Worm (Caenorhabditis elegans) whole organism, L2 larva: ENCODE measurements around the gene Y55F3BR.11.
"Not testable (repeated sequence)": the region's sequence is repeated elsewhere in the genome, so short reads cannot be mapped to it uniquely, and the experiment has no call there.

Source experiments
- C34F6.9 ChIP-seq: fragments of 150-350 bp; optimal IDR thresholded peaks from 2 replicates; lab custom pipeline; 2014; ENCODE audit warnings: missing biosample characterization, missing genetic modification characterization
- F13H6.1 ChIP-seq: sonication (generic microtip); optimal IDR thresholded peaks from 2 replicates; lab custom pipeline; 2016; ENCODE audit warnings: missing genetic modification characterization, missing compliant biosample characterization
- Y55F3AM.14 ChIP-seq: fragments of 200-800 bp; sonication (Bioruptor generic); optimal IDR thresholded peaks from 2 replicates; lab custom pipeline; 2018; ENCODE audit warnings: mild to moderate bottlenecking, missing genetic modification characterization, missing compliant biosample characterization
- alr-1 ChIP-seq: fragments of 150-350 bp; optimal IDR thresholded peaks from 2 replicates; lab custom pipeline; 2014; ENCODE audit warnings: missing biosample characterization, missing genetic modification characterization
- aly-2 ChIP-seq: fragments of 150-350 bp; optimal IDR thresholded peaks from 2 replicates; lab custom pipeline; 2014; ENCODE audit warnings: missing biosample characterization, missing genetic modification characterization
- crh-2 ChIP-seq: sonication (generic microtip); optimal IDR thresholded peaks from 2 replicates; lab custom pipeline; 2017; ENCODE audit warnings: missing biosample characterization, missing genetic modification characterization
- dmd-4 ChIP-seq: sonication (generic microtip); optimal IDR thresholded peaks from 2 replicates; lab custom pipeline; 2017; ENCODE audit warnings: missing biosample characterization, missing genetic modification characterization
- egl-27 ChIP-seq: sonication (generic microtip); optimal IDR thresholded peaks from 3 replicates; lab custom pipeline; 2017; ENCODE audit warnings: missing biosample characterization, missing genetic modification reagents, missing genetic modification characterization
- elt-3 ChIP-seq: sonication (generic microtip); optimal IDR thresholded peaks from 2 replicates; lab custom pipeline; 2017; ENCODE audit warnings: missing biosample characterization, missing genetic modification characterization
- fos-1 ChIP-seq: fragments of 150-350 bp; optimal IDR thresholded peaks from 2 replicates; lab custom pipeline; 2014; ENCODE audit warnings: missing biosample characterization, missing genetic modification characterization
- gmeb-1 ChIP-seq: fragments of 150-350 bp; optimal IDR thresholded peaks from 2 replicates; lab custom pipeline; 2014; ENCODE audit warnings: missing biosample characterization, missing genetic modification characterization
- lin-11 ChIP-seq: fragments of 150-350 bp; sonication (generic microtip); optimal IDR thresholded peaks from 2 replicates; lab custom pipeline; 2014; ENCODE audit warnings: missing biosample characterization, missing genetic modification characterization, inconsistent platforms, mixed read lengths
- lin-13 ChIP-seq: fragments of 150-350 bp; optimal IDR thresholded peaks from 2 replicates; lab custom pipeline; 2014; ENCODE audit warnings: missing biosample characterization, missing genetic modification reagents, missing genetic modification characterization
- lsy-2 ChIP-seq, 2 experiments: fragments of 150-350 bp in 1 of 2; sonication (generic microtip) in 1 of 2; optimal IDR thresholded peaks; 2 replicates each; lab custom pipeline; 2014 to 2017; ENCODE audit warnings: missing biosample characterization in 2 of 2, missing genetic modification characterization in 2 of 2
- mbf-1 ChIP-seq: sonication (generic microtip); optimal IDR thresholded peaks from 2 replicates; lab custom pipeline; 2017; ENCODE audit warnings: missing biosample characterization, missing genetic modification characterization
- nhr-10 ChIP-seq: sonication (generic microtip); optimal IDR thresholded peaks from 2 replicates; lab custom pipeline; 2017; ENCODE audit warnings: missing biosample characterization, missing genetic modification characterization
- nhr-129 ChIP-seq: fragments of 150-350 bp; optimal IDR thresholded peaks from 2 replicates; lab custom pipeline; 2014; ENCODE audit warnings: missing biosample characterization, missing genetic modification characterization
- nhr-21 ChIP-seq: fragments of 150-350 bp; optimal IDR thresholded peaks from 2 replicates; lab custom pipeline; 2014; ENCODE audit warnings: missing biosample characterization, missing genetic modification characterization
- nhr-237 ChIP-seq: fragments of 150-350 bp; optimal IDR thresholded peaks from 2 replicates; lab custom pipeline; 2014; ENCODE audit warnings: missing biosample characterization, missing genetic modification characterization
- nhr-25 ChIP-seq: fragments of 150-350 bp; sonication (generic microtip); optimal IDR thresholded peaks from 3 replicates; lab custom pipeline; 2014; ENCODE audit warnings: missing biosample characterization, missing genetic modification characterization
- nhr-6 ChIP-seq: fragments of 150-350 bp; optimal IDR thresholded peaks from 2 replicates; lab custom pipeline; 2014; ENCODE audit warnings: missing biosample characterization, missing genetic modification characterization
- nhr-77 ChIP-seq: fragments of 150-350 bp; optimal IDR thresholded peaks from 2 replicates; lab custom pipeline; 2014; ENCODE audit warnings: missing biosample characterization, missing genetic modification characterization
- peb-1 ChIP-seq: fragments of 150-350 bp; optimal IDR thresholded peaks from 2 replicates; lab custom pipeline; 2014; ENCODE audit warnings: missing biosample characterization, missing genetic modification characterization
- sem-4 ChIP-seq: fragments of 150-350 bp; optimal IDR thresholded peaks from 2 replicates; lab custom pipeline; 2014; ENCODE audit warnings: missing biosample characterization, missing genetic modification reagents, missing genetic modification characterization
- skn-1 ChIP-seq: sonication (generic microtip); optimal IDR thresholded peaks from 2 replicates; lab custom pipeline; 2017; ENCODE audit warnings: missing biosample characterization, missing genetic modification characterization
- sma-3 ChIP-seq: sonication (generic microtip); optimal IDR thresholded peaks from 2 replicates; lab custom pipeline; 2016; ENCODE audit warnings: missing genetic modification reagents, missing genetic modification characterization, missing compliant biosample characterization
- sma-9 ChIP-seq, 2 experiments: fragments of 150-350 bp in 1 of 2; sonication (generic microtip) in 1 of 2; optimal IDR thresholded peaks; 2 replicates each; lab custom pipeline; 2014 to 2016; ENCODE audit warnings: missing genetic modification characterization in 2 of 2, mild to moderate bottlenecking in 1 of 2, missing biosample characterization in 1 of 2, missing compliant biosample characterization in 1 of 2, missing genetic modification reagents in 1 of 2, moderate library complexity in 1 of 2
- snpc-4 ChIP-seq: fragments of 150-350 bp; optimal IDR thresholded peaks from 2 replicates; lab custom pipeline; 2014; ENCODE audit warnings: missing biosample characterization, missing genetic modification characterization
- unc-55 ChIP-seq: fragments of 150-350 bp; sonication (generic microtip); optimal IDR thresholded peaks from 3 replicates; lab custom pipeline; 2014; ENCODE audit warnings: missing biosample characterization, missing genetic modification reagents, missing genetic modification characterization
- unc-62 ChIP-seq: fragments of 150-350 bp; optimal IDR thresholded peaks from 2 replicates; lab custom pipeline; 2014; ENCODE audit warnings: missing biosample characterization, missing genetic modification reagents, missing genetic modification characterization
- ztf-4 ChIP-seq: fragments of 150-350 bp; optimal IDR thresholded peaks from 2 replicates; lab custom pipeline; 2014; ENCODE audit warnings: missing biosample characterization, missing genetic modification characterization

The Y55F3BR.11 gene

DNA sequence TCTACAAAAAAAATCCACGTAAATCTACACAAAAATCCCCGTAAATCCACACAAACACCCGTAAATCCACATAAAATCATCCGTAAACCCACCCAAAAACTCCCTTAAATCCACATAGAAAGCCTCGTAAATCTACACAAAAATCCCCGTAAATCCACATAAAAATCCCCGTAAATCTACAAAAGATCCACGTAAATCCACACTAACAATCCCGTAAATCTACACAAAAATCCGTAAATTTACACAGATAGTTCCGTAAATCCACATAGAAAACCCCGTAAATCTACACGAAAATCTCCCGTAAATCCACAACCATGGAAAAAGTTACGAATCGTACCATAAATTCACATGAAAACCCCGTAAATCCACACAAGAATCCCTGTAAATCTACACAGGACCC, 23.6 kb downstream of the Y55F3BR.11 start:
- TF ChIP-seq elt-3 (tag; lab: Kevin White, UChicago): no peak
- no peak for TF ChIP-seq lin-13 (GFP tag; lab: Kevin White, UChicago)
- TF ChIP-seq unc-62 (GFP tag; lab: Kevin White, UChicago): no peak
- TF ChIP-seq nhr-129 (tag; lab: Kevin White, UChicago): no peak
- no peak for TF ChIP-seq nhr-237 (tag; lab: Kevin White, UChicago)
- no peak for TF ChIP-seq nhr-10 (tag; lab: Kevin White, UChicago)
- no peak for TF ChIP-seq egl-27 (tag; lab: Kevin White, UChicago)
- no peak for TF ChIP-seq peb-1 (tag; lab: Kevin White, UChicago)
- TF ChIP-seq alr-1 (tag; lab: Kevin White, UChicago): no peak
- no peak for TF ChIP-seq skn-1 (tag; lab: Kevin White, UChicago)
- no peak for TF ChIP-seq nhr-21 (tag; lab: Kevin White, UChicago)
- TF ChIP-seq nhr-77 (tag; lab: Kevin White, UChicago): no peak
- TF ChIP-seq, all 48 proteins: peak for 0

DNA sequence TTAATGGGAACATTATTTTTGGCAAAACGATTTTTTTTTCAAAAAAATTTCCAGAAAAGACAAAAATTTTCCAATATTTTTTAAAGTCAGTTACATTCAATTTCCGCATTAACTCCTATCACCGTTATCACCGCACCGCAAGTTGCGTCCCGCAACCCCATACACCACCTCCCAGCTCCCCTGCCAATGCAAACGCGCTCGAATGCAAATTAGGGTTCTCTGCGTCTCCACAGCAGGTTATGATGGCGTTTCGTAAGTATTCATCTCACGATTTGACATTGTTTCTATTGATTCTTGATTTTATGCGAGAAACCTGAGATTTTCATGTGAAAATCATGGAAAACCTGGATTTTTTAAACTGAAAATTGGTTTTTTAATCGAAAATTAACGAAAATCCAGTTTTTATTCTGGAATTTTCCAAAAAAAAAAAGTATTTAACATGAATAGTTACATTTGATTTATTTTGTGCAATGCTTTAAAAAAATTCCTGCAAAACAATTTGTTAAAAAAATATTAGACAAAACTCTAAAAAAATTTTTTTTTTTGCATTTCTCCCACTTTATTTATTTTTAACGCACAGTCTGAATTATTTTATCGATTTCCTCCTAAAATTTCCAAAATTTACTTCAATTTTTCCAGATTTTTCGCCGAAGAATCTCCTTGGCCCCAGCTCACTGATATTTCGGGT, 29.8 kb downstream of the Y55F3BR.11 start, which contains the start of gene mak-2:
Gene mak-2 (plus strand): TSS at position 638 of the 688 bp plus-strand sequence.
- no peak for TF ChIP-seq dmd-4 (tag; lab: Kevin White, UChicago)
- TF ChIP-seq ztf-4: peak; percentile 2
- TF ChIP-seq mbf-1 (tag; lab: Kevin White, UChicago): no peak
- peak; percentile 67 for TF ChIP-seq lin-11 (tag; lab: Kevin White, UChicago)
- TF ChIP-seq nhr-25 (tag; lab: Kevin White, UChicago): peak; percentile 58
- peak; percentile 89 for TF ChIP-seq C34F6.9
- TF ChIP-seq lsy-2 (tag; optimal IDR thresholded peaks at IDR 0.05; lab: Kevin White, UChicago): peak; percentile 48 to 84
- no peak for TF ChIP-seq aly-2 (tag; lab: Kevin White, UChicago)
- no peak for TF ChIP-seq sma-9 (GFP tag; optimal IDR thresholded peaks at IDR 0.05; lab: Kevin White, UChicago)
- no peak for TF ChIP-seq sma-9 (tag; optimal IDR thresholded peaks at IDR 0.05; lab: Kevin White, UChicago)
- peak; percentile 88 for TF ChIP-seq unc-55 (GFP tag; lab: Kevin White, UChicago)
- TF ChIP-seq F13H6.1 (tag; lab: Kevin White, UChicago): peak; percentile 50
- TF ChIP-seq skn-1 (tag; lab: Kevin White, UChicago): peak; percentile 23
- TF ChIP-seq nhr-77 (tag; lab: Kevin White, UChicago): no peak
- TF ChIP-seq sma-3 (GFP tag; lab: Kevin White, UChicago): peak; percentile 66
- TF ChIP-seq snpc-4: peak; percentile 36
- peak; percentile 78 for TF ChIP-seq gmeb-1 (tag; lab: Kevin White, UChicago)
- TF ChIP-seq fos-1 (tag; lab: Kevin White, UChicago): peak; percentile 78
- peak; percentile 79 for TF ChIP-seq lin-13 (GFP tag; lab: Kevin White, UChicago)
- TF ChIP-seq nhr-129 (tag; lab: Kevin White, UChicago): peak; percentile 83
- peak; percentile 22 for TF ChIP-seq sem-4 (tag; lab: Kevin White, UChicago)
- TF ChIP-seq nhr-21 (tag; lab: Kevin White, UChicago): peak; percentile 42
- TF ChIP-seq crh-2: peak; percentile 82
- TF ChIP-seq nhr-6 (tag; lab: Kevin White, UChicago): peak; percentile 0

DNA sequence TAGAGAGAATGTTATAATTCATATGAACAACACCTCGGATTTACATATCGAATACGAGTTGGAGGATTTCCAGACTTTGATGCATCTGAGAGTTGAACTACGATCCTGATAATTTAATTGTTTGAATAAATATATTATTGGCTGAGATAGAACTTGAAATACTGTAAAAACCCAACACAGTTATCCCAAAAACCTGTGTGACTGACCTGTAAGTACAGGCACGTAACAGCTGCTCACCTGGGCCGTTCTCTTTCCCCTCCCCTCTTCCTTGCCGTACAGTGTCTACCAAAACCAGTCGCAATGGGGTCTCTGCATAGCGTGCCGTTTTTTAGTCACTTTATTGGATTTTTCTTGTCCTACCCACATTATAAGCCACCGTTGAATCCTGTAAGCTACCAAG, 49.9 kb downstream of the Y55F3BR.11 start, which contains the start of gene fbxc-12:
Gene fbxc-12 (plus strand): TSS at position 301 of the 400 bp plus-strand sequence.
- not testable (repeated sequence) for TF ChIP-seq peb-1 (tag; lab: Kevin White, UChicago); Y55F3AM.14 (GFP tag; lab: Kevin White, UChicago); lin-13 (GFP tag; lab: Kevin White, UChicago)
